Worm (Caenorhabditis elegans): Measurements from ENCODE around the gene appg-1.

The appg-1 gene

DNA sequence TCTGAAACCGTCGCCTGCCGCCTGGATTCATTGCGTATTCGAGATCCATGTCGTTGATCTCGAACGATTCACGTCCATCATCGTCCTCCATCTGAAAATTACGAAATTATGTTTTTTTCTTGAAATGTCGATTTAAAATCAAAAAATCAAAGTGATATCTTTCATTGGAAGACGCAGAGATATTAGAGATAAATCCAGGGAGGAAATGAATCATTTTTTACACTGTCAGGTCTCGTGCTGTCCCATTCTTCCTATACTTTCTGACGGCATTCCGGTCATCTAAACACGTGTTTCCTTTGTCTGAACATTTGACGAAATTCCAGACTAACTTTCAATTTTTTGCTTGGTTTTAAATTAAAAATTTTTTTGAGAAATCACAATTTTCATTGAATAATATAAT lies 24.1 kb downstream of the appg-1 start, which contains the start of gene stip-1:
TSS of gene stip-1 (minus strand) at position 98 of the 400 bp plus-strand sequence.
- peak; percentile 27 for TF ChIP-seq rnt-1 (tag; optimal IDR thresholded peaks at IDR 0.05)
- TF ChIP-seq irx-1 (tag; optimal IDR thresholded peaks at IDR 0.05), result no peak
- no peak for TF ChIP-seq efl-1 (optimal IDR thresholded peaks at IDR 0.05)
- TF ChIP-seq efl-1 (GFP tag; optimal IDR thresholded peaks at IDR 0.05 in 1 of 2), result peak in 1 of 2 experiments; percentile 91
- no peak for TF ChIP-seq pag-3 (tag; optimal IDR thresholded peaks at IDR 0.05; ENCODE audit: borderline replicate concordance, insufficient read depth)
- TF ChIP-seq nhr-71 (tag; optimal IDR thresholded peaks at IDR 0.05), result peak; percentile 39
- no peak for TF ChIP-seq nhr-76 (tag; optimal IDR thresholded peaks at IDR 0.05)
- peak in 1 of 2 experiments; percentile 2 for TF ChIP-seq lsy-2 (tag; optimal IDR thresholded peaks at IDR 0.05)

DNA sequence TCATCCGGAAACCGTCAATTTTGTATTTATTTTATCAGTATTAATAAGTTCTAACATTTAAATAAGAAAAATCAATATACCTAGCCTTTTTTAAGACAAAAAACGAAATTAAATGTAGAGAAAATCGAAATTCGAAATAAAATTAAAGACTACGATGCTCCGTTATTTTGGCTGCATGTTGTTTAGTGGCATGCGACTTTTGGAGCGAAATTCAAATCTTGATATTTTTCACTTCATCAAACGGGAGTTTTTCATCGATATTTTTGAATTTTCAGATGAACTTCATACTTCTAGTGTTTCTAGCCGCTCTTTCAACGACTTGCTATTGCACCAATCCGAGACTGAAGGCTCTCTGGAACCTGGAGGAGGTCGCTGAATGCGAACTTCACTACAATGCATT lies 24.6 kb downstream of the appg-1 start, which contains the start of gene C07E3.9:
TSS of gene C07E3.9 (plus strand) at position 270 of the 400 bp plus-strand sequence.
- TF ChIP-seq snu-23 (GFP tag; optimal IDR thresholded peaks at IDR 0.05) (peak; percentile 50), lin-15B (tag; optimal IDR thresholded peaks at IDR 0.05) (peak; percentile 41), F16B12.6 (tag; optimal IDR thresholded peaks at IDR 0.05) (peak; percentile 33), isw-1 (GFP tag; IDR thresholded peaks at IDR 0.05) (0 out of 2 replicates have a peak, but pooled peaks have one; percentile 8), zag-1 (tag; optimal IDR thresholded peaks at IDR 0.05) (no peak), snpc-4 (tag; optimal IDR thresholded peaks at IDR 0.05) (no peak), alr-1 (tag; optimal IDR thresholded peaks at IDR 0.05; ENCODE audit: borderline replicate concordance) (no peak), nhr-20 (tag; optimal IDR thresholded peaks at IDR 0.05) (peak; percentile 20), fkh-8 (tag; optimal IDR thresholded peaks at IDR 0.05) (no peak), dpl-1 (GFP tag; optimal IDR thresholded peaks at IDR 0.05) (peak; percentile 90 to 96 (median 93)), skn-1 (tag; optimal IDR thresholded peaks at IDR 0.05) (peak; percentile 28), lin-35 (GFP tag; optimal IDR thresholded peaks at IDR 0.05) (peak; percentile 94 to 98), nhr-237 (tag; optimal IDR thresholded peaks at IDR 0.05) (no peak), elt-3 (tag; optimal IDR thresholded peaks at IDR 0.05) (peak in 1 of 6 experiments; percentile 21), unc-130 (tag; optimal IDR thresholded peaks at IDR 0.05) (peak; percentile 27), C16A3.4 (tag; optimal IDR thresholded peaks at IDR 0.05) (peak; percentile 41), ceh-82 (tag; optimal IDR thresholded peaks at IDR 0.05) (peak in 2 of 3 experiments; percentile 23 to 24), blmp-1 (tag; optimal IDR thresholded peaks at IDR 0.05) (peak; percentile 18), xbp-1 (tag; optimal IDR thresholded peaks at IDR 0.05) (peak; percentile 28), hpl-2 (GFP tag; optimal IDR thresholded peaks at IDR 0.05) (no peak), fos-1 (tag; optimal IDR thresholded peaks at IDR 0.05) (peak; percentile 28), zip-4 (GFP tag; optimal IDR thresholded peaks at IDR 0.05) (no peak), efl-1 (optimal IDR thresholded peaks at IDR 0.05) (peak; percentile 94 to 97), efl-1 (GFP tag; optimal IDR thresholded peaks at IDR 0.05 in 1 of 2) (peak; percentile 94 to 99), nhr-71 (tag; optimal IDR thresholded peaks at IDR 0.05) (peak; percentile 11), rnt-1 (tag; optimal IDR thresholded peaks at IDR 0.05) (peak; percentile 39), mab-9 (GFP tag; IDR thresholded peaks at IDR 0.05) (peak; percentile 39; the same call in 1 of the 2 replicates), lsy-2 (tag; optimal IDR thresholded peaks at IDR 0.05) (peak; percentile 27 to 81), pax-3 (tag; optimal IDR thresholded peaks at IDR 0.05) (no peak)

- TF ChIP-seq unc-130 (tag; optimal IDR thresholded peaks at IDR 0.05) (no peak), unc-62 (GFP tag; optimal IDR thresholded peaks at IDR 0.05) (no peak), ceh-82 (tag; optimal IDR thresholded peaks at IDR 0.05) (no peak), tlp-1 (tag; optimal IDR thresholded peaks at IDR 0.05) (no peak)
These were observed 26.1 kb downstream of the appg-1 start, which contains the start of gene C07E3.8 for ce11 chrII:10351963-10352362. C07E3.8 (plus strand) TSS chrII:10352263.

- no peak for TF ChIP-seq efl-1 (optimal IDR thresholded peaks at IDR 0.05)
- peak in 1 of 2 experiments; percentile 92 for TF ChIP-seq efl-1 (GFP tag; optimal IDR thresholded peaks at IDR 0.05 in 1 of 2)
- no peak for TF ChIP-seq C34B4.2 (tag; optimal IDR thresholded peaks at IDR 0.05)
These were observed 31.7 kb downstream of the appg-1 start, which contains the start of gene C07E3.3 for ce11 chrII:10357468-10358007. C07E3.3 (minus strand) TSS chrII:10357518.

All from whole organism, L1 larva.